Fruit fly (Drosophila melanogaster) whole organism, embryonic: ENCODE data around the gene CG11790.

Source experiments
- Adf1 ChIP-seq: fragments of 200-800 bp; sonication (Bioruptor generic); IDR thresholded peaks from 2 replicates; pipeline ENCODE4 v1.3.6; 2022; ENCODE audit warnings: missing biosample characterization, missing genetic modification characterization
- Asciz ChIP-seq: fragments of 200-800 bp; sonication (Bioruptor generic); optimal IDR thresholded peaks from 2 replicates; lab custom pipeline; 2017; ENCODE audit warnings: missing biosample characterization, mild to moderate bottlenecking, missing genetic modification characterization, missing genetic modification reagents
- B-H2 ChIP-seq: fragments of 200-800 bp; sonication (Bioruptor generic); optimal IDR thresholded peaks from 2 replicates; lab custom pipeline; 2018; ENCODE audit warnings: missing biosample characterization, mild to moderate bottlenecking, missing genetic modification characterization
- CG10209 ChIP-seq: fragments of 200-800 bp; sonication (Bioruptor generic); optimal IDR thresholded peaks from 3 replicates; lab custom pipeline; 2017; ENCODE audit warnings: missing biosample characterization, mild to moderate bottlenecking, missing genetic modification characterization, missing genetic modification reagents
- CG10321 ChIP-seq: fragments of 200-800 bp; sonication (Bioruptor generic); IDR thresholded peaks from 2 replicates; pipeline ENCODE4 v1.3.6; 2022; ENCODE audit warnings: missing biosample characterization, missing genetic modification characterization
- CG10959 ChIP-seq: fragments of 200-800 bp; sonication (Bioruptor generic); IDR thresholded peaks from 2 replicates; pipeline ENCODE4 v1.3.6; 2022; ENCODE audit warnings: missing biosample characterization, missing genetic modification characterization
- CG12104 ChIP-seq: fragments of 200-800 bp; sonication (Bioruptor generic); optimal IDR thresholded peaks from 3 replicates; lab custom pipeline; 2016; ENCODE audit warnings: missing biosample characterization, missing genetic modification characterization
- CG13123 ChIP-seq: fragments of 200-800 bp; sonication (Bioruptor generic); optimal IDR thresholded peaks from 2 replicates; lab custom pipeline; 2016; ENCODE audit warnings: missing biosample characterization, missing genetic modification characterization
- CG14441 ChIP-seq: fragments of 200-800 bp; sonication (Bioruptor generic); IDR thresholded peaks from 2 replicates; pipeline ENCODE4 v1.3.6; 2022; ENCODE audit warnings: missing biosample characterization, missing genetic modification characterization
- CG17568 ChIP-seq: fragments of 200-800 bp; sonication (Bioruptor generic); optimal IDR thresholded peaks from 2 replicates; lab custom pipeline; 2018; ENCODE audit warnings: missing biosample characterization, mild to moderate bottlenecking, missing genetic modification characterization, moderate library complexity
- CG18476 ChIP-seq: fragments of 200-800 bp; sonication (Bioruptor generic); optimal IDR thresholded peaks from 2 replicates; lab custom pipeline; 2016; ENCODE audit warnings: missing biosample characterization, mild to moderate bottlenecking, missing genetic modification characterization
- CG2129 ChIP-seq: fragments of 200-800 bp; sonication (Bioruptor generic); IDR thresholded peaks from 2 replicates; pipeline ENCODE4 v1.3.6; 2022; ENCODE audit warnings: missing biosample characterization, missing genetic modification characterization; ENCODE audit not compliant: partially characterized antibody
- CG31365 ChIP-seq: fragments of 200-800 bp; sonication (Bioruptor generic); optimal IDR thresholded peaks from 2 replicates; lab custom pipeline; 2018; ENCODE audit warnings: missing biosample characterization, mild to moderate bottlenecking, missing genetic modification characterization
- CG4424 ChIP-seq: fragments of 200-800 bp; sonication (Bioruptor generic); optimal IDR thresholded peaks from 3 replicates; lab custom pipeline; 2016; ENCODE audit warnings: missing biosample characterization, missing genetic modification characterization
- CG4617 ChIP-seq: fragments of 200-800 bp; sonication (Bioruptor generic); optimal IDR thresholded peaks from 3 replicates; lab custom pipeline; 2016; ENCODE audit warnings: missing biosample characterization, missing genetic modification characterization, borderline replicate concordance
- CG5953 ChIP-seq: fragments of 200-800 bp; sonication (Bioruptor generic); IDR thresholded peaks from 2 replicates; pipeline ENCODE4 v1.3.6; 2022; ENCODE audit warnings: missing biosample characterization, missing genetic modification characterization
- CG7839 ChIP-seq: fragments of 200-800 bp; sonication (Bioruptor generic); optimal IDR thresholded peaks from 3 replicates; lab custom pipeline; 2018; ENCODE audit warnings: missing biosample characterization, mild to moderate bottlenecking, missing genetic modification characterization, moderate library complexity
- CG9215 ChIP-seq: fragments of 200-800 bp; sonication (Bioruptor generic); IDR thresholded peaks from 2 replicates; pipeline ENCODE4 v1.3.6; 2022; ENCODE audit warnings: missing biosample characterization, missing genetic modification characterization
- CG9817 ChIP-seq: fragments of 200-800 bp; sonication (Bioruptor generic); optimal IDR thresholded peaks from 2 replicates; lab custom pipeline; 2018; ENCODE audit warnings: missing biosample characterization, mild to moderate bottlenecking, missing genetic modification characterization, moderate library complexity
- Camta ChIP-seq: fragments of 200-800 bp; sonication (Bioruptor generic); optimal IDR thresholded peaks from 2 replicates; lab custom pipeline; 2016; ENCODE audit warnings: missing biosample characterization, missing genetic modification characterization
- Chrac-16 ChIP-seq: fragments of 200-800 bp; sonication (Bioruptor generic); optimal IDR thresholded peaks from 3 replicates; lab custom pipeline; 2016; ENCODE audit warnings: missing biosample characterization, missing genetic modification characterization
- D ChIP-seq, 2 experiments: fragments of 200-800 bp in 1 of 2; fragments of >200 bp in 1 of 2; sonication (Bioruptor generic) in 1 of 2; optimal IDR thresholded peaks; 2 replicates in 1 of 2; 3 replicates in 1 of 2; lab custom pipeline; 2017; ENCODE audit warnings: mild to moderate bottlenecking in 1 of 2, missing biosample characterization in 1 of 2, missing genetic modification characterization in 1 of 2, missing genetic modification reagents in 1 of 2
- D19A ChIP-seq: fragments of 200-800 bp; optimal IDR thresholded peaks from 3 replicates; lab custom pipeline; 2019; ENCODE audit warnings: missing biosample characterization, mild to moderate bottlenecking, missing genetic modification characterization, moderate library complexity
- HLH3B ChIP-seq: fragments of 200-800 bp; sonication (Bioruptor generic); IDR thresholded peaks from 2 replicates; pipeline ENCODE4 v1.3.6; 2022; ENCODE audit warnings: missing biosample characterization, missing genetic modification characterization
- Jarid2 ChIP-seq: fragments of 200-800 bp; sonication (Bioruptor generic); optimal IDR thresholded peaks from 3 replicates; lab custom pipeline; 2017; ENCODE audit warnings: mild to moderate bottlenecking, missing biosample characterization, missing genetic modification reagents, missing genetic modification characterization
- Mad ChIP-seq: fragments of 200-800 bp; sonication (Bioruptor generic); optimal IDR thresholded peaks from 2 replicates; lab custom pipeline; 2016; ENCODE audit warnings: missing biosample characterization, missing genetic modification characterization
- Sox102F ChIP-seq: fragments of 200-800 bp; sonication (Bioruptor generic); optimal IDR thresholded peaks from 2 replicates; lab custom pipeline; 2018; ENCODE audit warnings: missing biosample characterization, mild to moderate bottlenecking, missing genetic modification characterization, moderate library complexity
- Usf ChIP-seq: fragments of 200-800 bp; sonication (Bioruptor generic); optimal IDR thresholded peaks from 2 replicates; lab custom pipeline; 2017; ENCODE audit warnings: missing genotype, missing biosample characterization, missing genetic modification characterization
- YL-1 ChIP-seq: fragments of 200-800 bp; sonication (Bioruptor generic); optimal IDR thresholded peaks from 3 replicates; lab custom pipeline; 2017; ENCODE audit warnings: missing biosample characterization, mild to moderate bottlenecking, missing genetic modification characterization
- az2 ChIP-seq: fragments of 200-800 bp; sonication (Bioruptor generic); optimal IDR thresholded peaks from 3 replicates; lab custom pipeline; 2016; ENCODE audit warnings: missing biosample characterization, missing genetic modification characterization
- bigmax ChIP-seq: fragments of 200-800 bp; sonication (Bioruptor generic); optimal IDR thresholded peaks from 2 replicates; lab custom pipeline; 2018; ENCODE audit warnings: missing biosample characterization, mild to moderate bottlenecking, missing genetic modification characterization
- cas ChIP-seq: fragments of 200-800 bp; sonication (Bioruptor generic); IDR thresholded peaks from 2 replicates; pipeline ENCODE4 v1.3.6; 2022; ENCODE audit warnings: missing biosample characterization, missing genetic modification characterization
- cwo ChIP-seq: fragments of 200-800 bp; sonication (Bioruptor generic); optimal IDR thresholded peaks from 3 replicates; lab custom pipeline; 2017; ENCODE audit warnings: missing biosample characterization, missing genetic modification characterization, mild to moderate bottlenecking, moderate library complexity, missing genetic modification reagents
- dysf ChIP-seq: fragments of 200-800 bp; sonication (Bioruptor generic); IDR thresholded peaks from 3 replicates; pipeline ENCODE4 v1.3.6; 2022; ENCODE audit warnings: missing biosample characterization, missing genetic modification characterization
- gem ChIP-seq: fragments of 200-800 bp; sonication (Bioruptor generic); optimal IDR thresholded peaks from 2 replicates; lab custom pipeline; 2019; ENCODE audit warnings: missing biosample characterization, mild to moderate bottlenecking, missing genetic modification characterization, moderate library complexity
- inv ChIP-seq: fragments of 200-800 bp; sonication (Bioruptor generic); IDR thresholded peaks from 2 replicates; pipeline ENCODE4 v1.3.6; 2022; ENCODE audit warnings: missing biosample characterization, missing genetic modification characterization; ENCODE audit not compliant: partially characterized antibody
- knrl ChIP-seq: fragments of 200-800 bp; sonication (Bioruptor generic); IDR thresholded peaks from 3 replicates; pipeline ENCODE4 v1.3.6; 2022; ENCODE audit warnings: missing biosample characterization, missing genetic modification characterization; ENCODE audit not compliant: partially characterized antibody
- nau ChIP-seq: fragments of 200-800 bp; sonication (Bioruptor generic); optimal IDR thresholded peaks from 3 replicates; lab custom pipeline; 2017; ENCODE audit warnings: missing biosample characterization, mild to moderate bottlenecking, missing genetic modification characterization, missing genetic modification reagents
- oc ChIP-seq: fragments of 200-800 bp; sonication (Bioruptor generic); optimal IDR thresholded peaks from 2 replicates; lab custom pipeline; 2018; ENCODE audit warnings: missing biosample characterization, mild to moderate bottlenecking, missing genetic modification characterization, moderate library complexity
- p53 ChIP-seq: fragments of 200-800 bp; sonication (Bioruptor generic); optimal IDR thresholded peaks from 2 replicates; lab custom pipeline; 2016; ENCODE audit warnings: missing biosample characterization, missing genetic modification characterization
- repo ChIP-seq: fragments of 200-800 bp; sonication (Bioruptor generic); optimal IDR thresholded peaks from 2 replicates; lab custom pipeline; 2016; ENCODE audit warnings: missing biosample characterization, missing genetic modification characterization
- rib ChIP-seq: fragments of 200-800 bp; sonication (Bioruptor generic); IDR thresholded peaks from 2 replicates; pipeline ENCODE4 v1.3.6; 2022; ENCODE audit warnings: missing biosample characterization, missing genetic modification characterization
- scrt ChIP-seq: fragments of 200-800 bp; sonication (Bioruptor generic); optimal IDR thresholded peaks from 2 replicates; lab custom pipeline; 2018; ENCODE audit warnings: missing biosample characterization, mild to moderate bottlenecking, missing genetic modification characterization, moderate library complexity
- sob ChIP-seq: fragments of 200-800 bp; sonication (Bioruptor generic); IDR thresholded peaks from 2 replicates; pipeline ENCODE4 v1.3.6; 2022; ENCODE audit warnings: missing biosample characterization, missing genetic modification characterization
- ssp ChIP-seq: fragments of 200-800 bp; sonication (Bioruptor generic); IDR thresholded peaks from 2 replicates; pipeline ENCODE4 v1.3.6; 2022; ENCODE audit warnings: missing biosample characterization, missing genetic modification characterization
- ttk ChIP-seq: fragments of 200-800 bp; sonication (Bioruptor generic); IDR thresholded peaks from 2 replicates; pipeline ENCODE4 v2.1.2; 2022; ENCODE audit warnings: missing biosample characterization, missing genetic modification characterization
- tx ChIP-seq: fragments of 200-800 bp; sonication (Bioruptor generic); optimal IDR thresholded peaks from 2 replicates; lab custom pipeline; 2016; ENCODE audit warnings: missing biosample characterization, missing genetic modification characterization
- vfl ChIP-seq: fragments of 200-800 bp; sonication (Bioruptor generic); optimal IDR thresholded peaks from 2 replicates; lab custom pipeline; 2016; ENCODE audit warnings: missing biosample characterization, missing genetic modification characterization
- z ChIP-seq: fragments of 200-800 bp; sonication (Bioruptor generic); IDR thresholded peaks from 3 replicates; pipeline ENCODE4 v1.3.6; 2022; ENCODE audit warnings: missing biosample characterization, missing genetic modification characterization

The CG11790 gene

DNA sequence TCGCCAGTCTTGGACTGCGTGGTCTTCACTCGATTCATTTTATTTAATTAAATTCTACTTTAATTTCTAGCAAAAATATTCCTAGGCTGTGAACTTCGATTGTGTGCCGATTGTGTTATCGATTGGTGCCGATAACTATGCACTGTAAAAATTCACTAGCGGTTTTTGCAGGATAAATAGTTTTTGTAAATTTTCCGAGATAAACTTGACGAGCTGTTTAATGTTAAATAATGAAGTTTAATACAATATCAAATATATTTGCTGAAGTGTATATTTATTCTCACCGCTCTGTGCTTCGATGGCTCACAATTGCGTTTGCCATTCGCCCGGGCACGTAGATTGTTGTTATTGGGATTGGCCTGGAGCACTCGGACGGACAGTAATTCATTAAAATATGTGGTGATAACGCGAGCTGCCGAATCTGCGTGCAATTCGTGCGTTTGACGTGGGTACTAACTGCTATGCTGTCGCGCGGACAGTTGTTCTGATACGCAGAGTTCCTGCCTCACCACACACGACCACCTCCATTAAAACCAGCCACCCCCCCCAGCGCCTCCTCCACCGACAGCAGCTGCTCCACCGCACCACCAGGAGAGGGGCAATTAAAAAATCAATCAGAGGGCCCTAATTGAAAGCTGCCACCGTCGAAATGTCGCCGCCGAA is 22.5 kb upstream of the CG11790 start, which contains the start of the genes EMC6 and Hr96 (continued):
- TF ChIP-seq dysf (peak; percentile 93), ssp (peak; percentile 75), oc (tag; lab: Kevin White, UChicago) (no peak), Mad (GFP tag; lab: Kevin White, UChicago) (peak; percentile 95), CG7839 (tag; lab: Kevin White, UChicago) (peak; percentile 94), cwo (peak; percentile 82), cas (peak; percentile 87), Chrac-16 (peak; percentile 96), z (GFP tag; lab: Robert Waterston, UW) (peak; percentile 7; the same call in 1 of the 3 replicates), Asciz (GFP tag; lab: Kevin White, UChicago) (peak; percentile 83), Sox102F (GFP tag; lab: Kevin White, UChicago) (peak; percentile 93), p53 (GFP tag; lab: Kevin White, UChicago) (peak; percentile 78), CG31365 (tag; lab: Kevin White, UChicago) (peak; percentile 66), az2 (peak; percentile 94), ttk (peak; percentile 93), Adf1 (GFP tag; lab: Robert Waterston, UW) (peak; percentile 78), CG9817 (tag; lab: Kevin White, UChicago) (peak; percentile 94), rib (peak; percentile 83), CG10959 (GFP tag; lab: Robert Waterston, UW) (peak; percentile 87), CG14441 (GFP tag; lab: Robert Waterston, UW) (peak; percentile 93), vfl (GFP tag; lab: Kevin White, UChicago) (peak; percentile 94), Camta (GFP tag; lab: Kevin White, UChicago) (peak; percentile 93), bigmax (peak; percentile 30), B-H2 (GFP tag; lab: Kevin White, UChicago) (peak; percentile 96), CG9215 (GFP tag; lab: Robert Waterston, UW) (peak; percentile 86), CG13123 (GFP tag; lab: Kevin White, UChicago) (no peak), CG18476 (GFP tag; lab: Kevin White, UChicago) (peak; percentile 94), CG10209 (peak; percentile 90), CG12104 (GFP tag; lab: Kevin White, UChicago) (peak; percentile 85), CG5953 (GFP tag; lab: Robert Waterston, UW) (peak; percentile 93), nau (no peak), D19A (tag; lab: Kevin White, UChicago) (no peak), CG2129 (GFP tag; lab: Robert Waterston, UW) (0 out of 2 replicates have a peak, but pooled peaks have one; percentile 4), CG4617 (GFP tag; lab: Kevin White, UChicago) (peak; percentile 99), Jarid2 (no peak), CG17568 (no peak), sob (GFP tag; lab: Robert Waterston, UW) (peak; percentile 96), D (optimal IDR thresholded peaks at IDR 0.05; lab: Kevin White, UChicago) (no peak), D (GFP tag; optimal IDR thresholded peaks at IDR 0.05; lab: Kevin White, UChicago) (peak; percentile 82), scrt (GFP tag; lab: Kevin White, UChicago) (no peak), CG10321 (GFP tag; lab: Robert Waterston, UW) (peak; percentile 75), gem (tag; lab: Kevin White, UChicago) (peak; percentile 96), CG4424 (GFP tag; lab: Kevin White, UChicago) (peak; percentile 95), YL-1 (GFP tag; lab: Kevin White, UChicago) (peak; percentile 96), knrl (peak; percentile 69), tx (peak; percentile 91), inv (GFP tag; lab: Robert Waterston, UW) (peak; percentile 40), repo (GFP tag; lab: Kevin White, UChicago) (peak; percentile 82), Usf (peak; percentile 84), HLH3B (GFP tag; lab: Robert Waterston, UW) (peak; percentile 92)
